Worm (Caenorhabditis elegans) whole organism, early embryonic: Measurements from ENCODE around the gene F53H4.2.

Source experiments
- B0310.2 ChIP-seq: sonication (generic microtip); optimal IDR thresholded peaks from 2 replicates; lab custom pipeline; 2016; ENCODE audit warnings: mild to moderate bottlenecking, missing genetic modification characterization, missing compliant biosample characterization
- F13C5.2 ChIP-seq: sonication (generic microtip); optimal IDR thresholded peaks from 2 replicates; lab custom pipeline; 2017; ENCODE audit warnings: mild to moderate bottlenecking, missing genetic modification characterization, inconsistent platforms, missing compliant biosample characterization
- aly-1 ChIP-seq: sonication (generic microtip); optimal IDR thresholded peaks from 2 replicates; lab custom pipeline; 2016; ENCODE audit warnings: missing genetic modification characterization, missing compliant biosample characterization
- ama-1 ChIP-seq: fragments of 150-350 bp; optimal IDR thresholded peaks from 2 replicates; lab custom pipeline; 2014
- ceh-13 ChIP-seq: fragments of 200-800 bp; sonication (Bioruptor generic); optimal IDR thresholded peaks from 2 replicates; lab custom pipeline; 2018; ENCODE audit warnings: mild to moderate bottlenecking, missing genetic modification characterization, missing compliant biosample characterization
- ceh-36 ChIP-seq: sonication (generic microtip); optimal IDR thresholded peaks from 2 replicates; lab custom pipeline; 2016; ENCODE audit warnings: missing genetic modification characterization, inconsistent platforms, missing compliant biosample characterization
- ets-7 ChIP-seq: sonication (generic microtip); optimal IDR thresholded peaks from 2 replicates; lab custom pipeline; 2016; ENCODE audit warnings: missing genotype, missing genetic modification characterization, missing compliant biosample characterization
- flt-1 ChIP-seq: fragments of 200-800 bp; sonication (Bioruptor generic); IDR thresholded peaks from 2 replicates; pipeline ENCODE4 v1.3.6; 2022; ENCODE audit warnings: missing genetic modification characterization, missing compliant biosample characterization
- hmbx-1 ChIP-seq: sonication (generic microtip); optimal IDR thresholded peaks from 2 replicates; lab custom pipeline; 2016; ENCODE audit warnings: mild to moderate bottlenecking, missing genetic modification characterization, missing compliant biosample characterization
- hmg-4 ChIP-seq: fragments of 200-800 bp; sonication (Bioruptor generic); optimal IDR thresholded peaks from 2 replicates; lab custom pipeline; 2018; ENCODE audit warnings: mild to moderate bottlenecking, missing genetic modification characterization, missing compliant biosample characterization
- hnd-1 ChIP-seq: sonication (generic microtip); optimal IDR thresholded peaks from 2 replicates; lab custom pipeline; 2016; ENCODE audit warnings: missing genetic modification characterization, missing compliant biosample characterization
- pes-1 ChIP-seq: fragments of 200-800 bp; sonication (Bioruptor generic); IDR thresholded peaks from 2 replicates; pipeline ENCODE4 v1.3.6; 2022; ENCODE audit warnings: missing genetic modification reagents, missing genetic modification characterization, missing compliant biosample characterization
- scrt-1 ChIP-seq: fragments of 200-800 bp; sonication (Bioruptor generic); IDR thresholded peaks from 2 replicates; pipeline ENCODE4 v1.3.6; 2022; ENCODE audit warnings: missing genetic modification characterization, missing compliant biosample characterization
- sea-1 ChIP-seq: fragments of 200-800 bp; sonication (Bioruptor generic); conservative IDR thresholded peaks from 2 replicates; pipeline ENCODE4 v1.3.6; 2022; ENCODE audit warnings: missing genetic modification characterization, missing compliant biosample characterization
- tbx-11 ChIP-seq: fragments of 200-800 bp; sonication (Bioruptor generic); IDR thresholded peaks from 2 replicates; pipeline ENCODE4 v1.3.6; 2022; ENCODE audit warnings: missing genetic modification characterization, missing compliant biosample characterization
- tbx-37 ChIP-seq: fragments of 200-800 bp; sonication (Bioruptor generic); conservative IDR thresholded peaks from 2 replicates; pipeline ENCODE4 v1.3.6; 2022; ENCODE audit warnings: missing genetic modification reagents, missing genetic modification characterization, missing compliant biosample characterization
- tra-4 ChIP-seq: sonication (generic microtip); optimal IDR thresholded peaks from 2 replicates; lab custom pipeline; 2017; ENCODE audit warnings: missing genetic modification characterization, missing compliant biosample characterization

F53H4.2 gene

ce11 chrX:15847543-15848087 is 9.3 kb upstream of the F53H4.2 start, which contains the start of gene F59F4.3:
Gene F59F4.3 (minus strand): TSS chrX:15847593.
- TF ChIP-seq sea-1 (GFP tag; lab: Robert Waterston, UW) (no peak), flt-1 (GFP tag; lab: Robert Waterston, UW) (no peak), ceh-36 (no peak), pes-1 (no peak), hnd-1 (no peak), ama-1 (lab: Kevin White, UChicago) (no peak), F13C5.2 (tag; lab: Kevin White, UChicago) (no peak), ceh-13 (GFP tag; lab: Kevin White, UChicago) (no peak), hmbx-1 (no peak), tbx-37 (no peak), hmg-4 (GFP tag; lab: Kevin White, UChicago) (no peak), B0310.2 (tag; lab: Kevin White, UChicago) (no peak), tbx-11 (GFP tag; lab: Robert Waterston, UW) (no peak), aly-1 (tag; lab: Kevin White, UChicago) (no peak), ets-7 (no peak), tra-4 (no peak)

- TF ChIP-seq flt-1 (GFP tag; lab: Robert Waterston, UW) (no peak), tbx-37 (no peak), ets-7 (no peak), F13C5.2 (tag; lab: Kevin White, UChicago) (no peak), ceh-13 (GFP tag; lab: Kevin White, UChicago) (no peak), ama-1 (lab: Kevin White, UChicago) (no peak), hnd-1 (no peak), pes-1 (no peak), aly-1 (tag; lab: Kevin White, UChicago) (no peak), sea-1 (GFP tag; lab: Robert Waterston, UW) (no peak), tra-4 (no peak), B0310.2 (tag; lab: Kevin White, UChicago) (no peak), ceh-36 (no peak), hmbx-1 (no peak), tbx-11 (GFP tag; lab: Robert Waterston, UW) (no peak), hmg-4 (GFP tag; lab: Kevin White, UChicago) (no peak)
Measured at ce11 chrX:15848867-15849266, 8.1 kb upstream of the F53H4.2 start.

- no peak for TF ChIP-seq ceh-36
- TF ChIP-seq flt-1 (GFP tag; lab: Robert Waterston, UW), result no peak
- no peak for TF ChIP-seq hmbx-1
- TF ChIP-seq ceh-13 (GFP tag; lab: Kevin White, UChicago), result no peak
- no peak for TF ChIP-seq B0310.2 (tag; lab: Kevin White, UChicago)
- no peak for TF ChIP-seq ets-7
- TF ChIP-seq sea-1 (GFP tag; lab: Robert Waterston, UW), result no peak
- TF ChIP-seq hnd-1, result no peak
- TF ChIP-seq tbx-37, result 0 out of 2 replicates have a peak, but pooled peaks have one; percentile 36
- no peak for TF ChIP-seq ama-1 (lab: Kevin White, UChicago)
- no peak for TF ChIP-seq scrt-1 (GFP tag; lab: Robert Waterston, UW)
- no peak for TF ChIP-seq pes-1
- TF ChIP-seq aly-1 (tag; lab: Kevin White, UChicago), result no peak
- TF ChIP-seq F13C5.2 (tag; lab: Kevin White, UChicago), result peak; percentile 23
- no peak for TF ChIP-seq tra-4
- TF ChIP-seq tbx-11 (GFP tag; lab: Robert Waterston, UW), result no peak
Measured at ce11 chrX:15849397-15849935, 7.5 kb upstream of the F53H4.2 start, which contains the start of gene acl-1. Gene acl-1 (plus strand): TSS chrX:15849885.

- TF ChIP-seq B0310.2 (tag; lab: Kevin White, UChicago) (no peak), pes-1 (no peak), flt-1 (GFP tag; lab: Robert Waterston, UW) (no peak), ceh-13 (GFP tag; lab: Kevin White, UChicago) (no peak), ceh-36 (no peak), tra-4 (no peak), hmbx-1 (no peak), tbx-11 (GFP tag; lab: Robert Waterston, UW) (no peak), hmg-4 (GFP tag; lab: Kevin White, UChicago) (no peak), aly-1 (tag; lab: Kevin White, UChicago) (no peak), ets-7 (no peak), scrt-1 (GFP tag; lab: Robert Waterston, UW) (no peak), sea-1 (GFP tag; lab: Robert Waterston, UW) (no peak), tbx-37 (no peak), F13C5.2 (tag; lab: Kevin White, UChicago) (no peak)
Measured at ce11 chrX:15851013-15851412, 5.9 kb upstream of the F53H4.2 start.

- no peak for TF ChIP-seq flt-1 (GFP tag; lab: Robert Waterston, UW)
- no peak for TF ChIP-seq F13C5.2 (tag; lab: Kevin White, UChicago)
- no peak for TF ChIP-seq hmg-4 (GFP tag; lab: Kevin White, UChicago)
- TF ChIP-seq tbx-37, result no peak
- no peak for TF ChIP-seq tbx-11 (GFP tag; lab: Robert Waterston, UW)
- no peak for TF ChIP-seq ets-7
- TF ChIP-seq sea-1 (GFP tag; lab: Robert Waterston, UW), result no peak
- no peak for TF ChIP-seq ama-1 (lab: Kevin White, UChicago)
- TF ChIP-seq aly-1 (tag; lab: Kevin White, UChicago), result no peak
- TF ChIP-seq ceh-36, result no peak
- TF ChIP-seq hmbx-1, result no peak
- no peak for TF ChIP-seq ceh-13 (GFP tag; lab: Kevin White, UChicago)
- TF ChIP-seq scrt-1 (GFP tag; lab: Robert Waterston, UW), result no peak
- no peak for TF ChIP-seq tra-4
- no peak for TF ChIP-seq B0310.2 (tag; lab: Kevin White, UChicago)
- TF ChIP-seq hnd-1, result no peak
- TF ChIP-seq pes-1, result no peak
Measured at ce11 chrX:15860556-15861008, 3.6 kb downstream of the F53H4.2 start, which contains the start of gene F53H4.6. Gene F53H4.6 (minus strand): TSS chrX:15860606.

- TF ChIP-seq ceh-36 (no peak), flt-1 (GFP tag; lab: Robert Waterston, UW) (0 out of 2 replicates have a peak, but pooled peaks have one; percentile 12), F13C5.2 (tag; lab: Kevin White, UChicago) (peak; percentile 34)
Measured at ce11 chrX:15865868-15866555, 9.1 kb downstream of the F53H4.2 start, which contains the start of the genes csb-1 and F53H4.4. Gene csb-1 (minus strand): TSS chrX:15865918. Gene F53H4.4 (plus strand): TSS chrX:15866387.
